Fruit fly (Drosophila melanogaster) whole organism, pupa: ENCODE data around the gene gcm2.

Experiments
- CG34367 ChIP-seq: fragments of 200-800 bp; sonication (Bioruptor generic); optimal IDR thresholded peaks from 2 replicates; lab custom pipeline; 2018; ENCODE audit warnings: missing biosample characterization, mild to moderate bottlenecking, missing genetic modification characterization
- D1 ChIP-seq: fragments of 200-800 bp; sonication (Bioruptor generic); optimal IDR thresholded peaks from 2 replicates; lab custom pipeline; 2018; ENCODE audit warnings: missing biosample characterization, mild to moderate bottlenecking, missing genetic modification characterization, moderate library complexity
- rn ChIP-seq: fragments of 200-800 bp; sonication (Bioruptor generic); IDR thresholded peaks from 2 replicates; pipeline ENCODE4 v1.3.6; 2022; ENCODE audit warnings: missing biosample characterization, missing genetic modification characterization

- TF ChIP-seq D1 (tag; lab: Kevin White, UChicago): no peak
- no peak for TF ChIP-seq rn
- TF ChIP-seq CG34367 (tag; lab: Kevin White, UChicago): no peak
Measured at dm6 chr2L:9562713-9563112, 45.6 kb upstream of the gcm2 start.
